Worm (Caenorhabditis elegans): ENCODE data around the gene cgt-3.

DNA sequence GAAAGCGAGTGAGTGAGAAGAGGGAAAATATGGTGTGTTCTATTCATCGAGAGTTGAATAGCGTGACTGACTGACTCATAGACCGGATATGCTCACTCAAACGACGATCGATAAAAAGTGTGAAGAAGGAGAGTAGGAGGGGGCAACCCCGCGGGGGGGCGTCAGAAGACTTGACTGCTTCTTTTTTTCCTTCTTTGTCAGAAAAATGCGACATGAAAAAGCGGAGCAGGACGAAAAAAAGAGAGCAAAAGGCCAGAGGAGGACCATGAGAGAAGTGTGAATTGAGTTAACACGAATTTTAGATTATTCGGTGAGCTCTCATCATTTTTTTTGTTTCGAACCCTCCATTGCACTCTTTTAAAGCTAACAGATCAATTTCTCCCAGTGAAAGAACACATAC lies 51.2 kb downstream of the cgt-3 start:
- no peak for TF ChIP-seq T22C8.4 (GFP tag; IDR thresholded peaks at IDR 0.05)
- TF ChIP-seq ztf-29 (GFP tag; IDR thresholded peaks at IDR 0.05), result no peak
